Fruit fly (Drosophila melanogaster): Measurements from ENCODE around the gene Rtel1.

Gene Rtel1

dm6 chrX:5745840-5746815, 1.4 kb upstream of the Rtel1 start (continued):
- TF ChIP-seq row (GFP tag; IDR thresholded peaks at IDR 0.05) (peak; percentile 67), Nf-YC (tag; optimal IDR thresholded peaks at IDR 0.05) (peak; percentile 68), shn (GFP tag; optimal IDR thresholded peaks at IDR 0.05) (peak; percentile 25), Abd-B (GFP tag; optimal IDR thresholded peaks at IDR 0.05) (peak; percentile 65), CG15269 (tag; optimal IDR thresholded peaks at IDR 0.05) (peak; percentile 82), CG2116 (GFP tag; optimal IDR thresholded peaks at IDR 0.05) (peak; percentile 98), Xrp1 (GFP tag; IDR thresholded peaks at IDR 0.05) (peak; percentile 82), ato (GFP tag; IDR thresholded peaks at IDR 0.05; ENCODE audit: partially characterized antibody) (peak; percentile 38; the same call in 1 of the 2 replicates), pita (GFP tag; optimal IDR thresholded peaks at IDR 0.05) (no peak), dmrt99B (tag; optimal IDR thresholded peaks at IDR 0.05) (peak; percentile 75), Hr39 (optimal IDR thresholded peaks at IDR 0.05) (no peak), Fer2 (tag; optimal IDR thresholded peaks at IDR 0.05) (peak; percentile 68), Hand (GFP tag; optimal IDR thresholded peaks at IDR 0.05) (peak; percentile 40), bab2 (GFP tag; optimal IDR thresholded peaks at IDR 0.05) (peak; percentile 24), dan (GFP tag; IDR thresholded peaks at IDR 0.05) (no peak), CG9876 (GFP tag; optimal IDR thresholded peaks at IDR 0.05) (no peak), CG3407 (GFP tag; optimal IDR thresholded peaks at IDR 0.05) (peak; percentile 51), aop (GFP tag; IDR thresholded peaks at IDR 0.05) (0 out of 2 replicates have a peak, but pooled peaks have one; percentile 43), B-H2 (GFP tag; optimal IDR thresholded peaks at IDR 0.05) (peak; percentile 60), klu (GFP tag; IDR thresholded peaks at IDR 0.05) (peak; percentile 65), gfzf (GFP tag; optimal IDR thresholded peaks at IDR 0.05) (no peak), wdn (GFP tag; IDR thresholded peaks at IDR 0.05) (peak; percentile 70), chif (GFP tag; optimal IDR thresholded peaks at IDR 0.05) (peak in 1 of 2 experiments; percentile 53), ewg (GFP tag; optimal IDR thresholded peaks at IDR 0.05) (peak; percentile 66), C15 (GFP tag; IDR thresholded peaks at IDR 0.05) (no peak), Sox100B (GFP tag; optimal IDR thresholded peaks at IDR 0.05) (peak; percentile 63), CG15479 (GFP tag; optimal IDR thresholded peaks at IDR 0.05) (no peak), CG4617 (GFP tag; optimal IDR thresholded peaks at IDR 0.05; ENCODE audit: borderline replicate concordance) (peak; percentile 45), trh (GFP tag; optimal IDR thresholded peaks at IDR 0.05) (peak; percentile 49), nau (GFP tag; optimal IDR thresholded peaks at IDR 0.05) (peak; percentile 24), Oaz (GFP tag; IDR thresholded peaks at IDR 0.05) (peak; percentile 60; the same call in 1 of the 2 replicates), knrl (GFP tag; IDR thresholded peaks at IDR 0.05; ENCODE audit: partially characterized antibody) (no peak), zen2 (GFP tag; IDR thresholded peaks at IDR 0.05; ENCODE audit: partially characterized antibody) (no peak), B-H1 (GFP tag; IDR thresholded peaks at IDR 0.05) (peak; percentile 61), zfh1 (GFP tag; IDR thresholded peaks at IDR 0.05) (peak; percentile 88), CG1529 (GFP tag; optimal IDR thresholded peaks at IDR 0.05) (peak; percentile 57), eyg (GFP tag; optimal IDR thresholded peaks at IDR 0.05) (no peak), HLH54F (GFP tag; optimal IDR thresholded peaks at IDR 0.05) (peak; percentile 62), CG12391 (tag; optimal IDR thresholded peaks at IDR 0.05) (peak; percentile 71), caup (GFP tag; optimal IDR thresholded peaks at IDR 0.05; ENCODE audit: severe bottlenecking) (peak; percentile 71), vfl (GFP tag; optimal IDR thresholded peaks at IDR 0.05) (peak; percentile 52), bigmax (GFP tag; optimal IDR thresholded peaks at IDR 0.05) (no peak), grn (GFP tag; optimal IDR thresholded peaks at IDR 0.05) (no peak), exex (tag; optimal IDR thresholded peaks at IDR 0.05) (peak; percentile 48), D19B (GFP tag; optimal IDR thresholded peaks at IDR 0.05) (peak; percentile 58), Side (GFP tag; optimal IDR thresholded peaks at IDR 0.05) (peak; percentile 27), Gsc (GFP tag; IDR thresholded peaks at IDR 0.05) (no peak), CG2712 (tag; optimal IDR thresholded peaks at IDR 0.05) (peak; percentile 54)

Data from whole organism, embryonic.